Fruit fly (Drosophila melanogaster) whole organism, prepupa: ENCODE results near the gene tst.

ENCODE experiments used
- Blimp-1 ChIP-seq: fragments of 200-800 bp; sonication (Bioruptor generic); optimal IDR thresholded peaks from 3 replicates; lab custom pipeline; 2017; ENCODE audit warnings: missing biosample characterization, missing genetic modification characterization, mild to moderate bottlenecking, moderate library complexity, missing genetic modification reagents
- CG10631 ChIP-seq: fragments of 200-800 bp; sonication (Bioruptor generic); optimal IDR thresholded peaks from 2 replicates; lab custom pipeline; 2016; ENCODE audit warnings: missing biosample characterization, missing genetic modification characterization
- CG10669 ChIP-seq: fragments of 200-800 bp; sonication (Bioruptor generic); optimal IDR thresholded peaks from 3 replicates; lab custom pipeline; 2018; ENCODE audit warnings: missing biosample characterization, mild to moderate bottlenecking, missing genetic modification characterization, moderate library complexity
- CG11762 ChIP-seq: fragments of 200-800 bp; sonication (Bioruptor generic); optimal IDR thresholded peaks from 3 replicates; lab custom pipeline; 2016; ENCODE audit warnings: missing biosample characterization, missing genetic modification characterization; ENCODE audit not compliant: insufficient read depth
- CG15336 ChIP-seq: fragments of 200-800 bp; sonication (Bioruptor generic); IDR thresholded peaks from 2 replicates; pipeline ENCODE4 v1.3.6; 2022; ENCODE audit warnings: missing biosample characterization, missing genetic modification characterization
- CG16779 ChIP-seq: fragments of 200-800 bp; sonication (Bioruptor generic); optimal IDR thresholded peaks from 3 replicates; lab custom pipeline; 2017; ENCODE audit warnings: missing biosample characterization, mild to moderate bottlenecking, missing genetic modification characterization
- CG3032 ChIP-seq: fragments of 200-800 bp; optimal IDR thresholded peaks from 2 replicates; lab custom pipeline; 2019; ENCODE audit warnings: missing biosample characterization, mild to moderate bottlenecking, missing genetic modification characterization, moderate library complexity
- CG31627 ChIP-seq: fragments of 200-800 bp; sonication (Bioruptor generic); optimal IDR thresholded peaks from 3 replicates; lab custom pipeline; 2016; ENCODE audit warnings: missing biosample characterization, missing genetic modification characterization
- CG32006 ChIP-seq: fragments of 200-800 bp; sonication (Bioruptor generic); optimal IDR thresholded peaks from 3 replicates; lab custom pipeline; 2017; ENCODE audit warnings: missing biosample characterization, mild to moderate bottlenecking, missing genetic modification characterization
- CG34406 ChIP-seq: fragments of 200-800 bp; sonication (Bioruptor generic); optimal IDR thresholded peaks from 3 replicates; lab custom pipeline; 2016; ENCODE audit warnings: missing biosample characterization, missing genetic modification characterization
- CG3919 ChIP-seq: fragments of 200-800 bp; sonication (Bioruptor generic); optimal IDR thresholded peaks from 3 replicates; lab custom pipeline; 2016; ENCODE audit warnings: missing biosample characterization, missing genetic modification characterization
- CG4318 ChIP-seq: fragments of 200-800 bp; sonication (Bioruptor generic); optimal IDR thresholded peaks from 3 replicates; lab custom pipeline; 2017; ENCODE audit warnings: missing biosample characterization, mild to moderate bottlenecking, missing genetic modification characterization
- CG6276 ChIP-seq: fragments of 200-800 bp; sonication (Bioruptor generic); optimal IDR thresholded peaks from 2 replicates; lab custom pipeline; 2017; ENCODE audit warnings: missing biosample characterization, mild to moderate bottlenecking, missing genetic modification characterization
- CG6854 ChIP-seq: fragments of 200-800 bp; sonication (Bioruptor generic); optimal IDR thresholded peaks from 2 replicates; lab custom pipeline; 2017; ENCODE audit warnings: missing biosample characterization, mild to moderate bottlenecking, missing genetic modification characterization
- CG7368 ChIP-seq: fragments of 200-800 bp; sonication (Bioruptor generic); optimal IDR thresholded peaks from 3 replicates; lab custom pipeline; 2016; ENCODE audit warnings: missing biosample characterization, missing genetic modification characterization
- CG8119 ChIP-seq: fragments of 200-800 bp; sonication (Bioruptor generic); IDR thresholded peaks from 3 replicates; pipeline ENCODE4 v1.3.6; 2022; ENCODE audit warnings: missing biosample characterization, missing genetic modification characterization
- CG8319 ChIP-seq: fragments of 200-800 bp; sonication (Bioruptor generic); optimal IDR thresholded peaks from 3 replicates; lab custom pipeline; 2016; ENCODE audit warnings: missing biosample characterization, missing genetic modification characterization
- CG9139 ChIP-seq: fragments of 200-800 bp; sonication (Bioruptor generic); optimal IDR thresholded peaks from 3 replicates; lab custom pipeline; 2017; ENCODE audit warnings: missing biosample characterization, mild to moderate bottlenecking, missing genetic modification characterization
- Eip75B ChIP-seq: fragments of 200-800 bp; sonication (Bioruptor generic); optimal IDR thresholded peaks from 3 replicates; lab custom pipeline; 2016; ENCODE audit warnings: missing biosample characterization, missing genetic modification characterization
- Eip78C ChIP-seq: fragments of 200-800 bp; sonication (Bioruptor generic); peaks from one replicate; lab custom pipeline; 2016; ENCODE audit warnings: missing biosample characterization, missing genetic modification characterization
- Eip93F ChIP-seq: fragments of 200-800 bp; sonication (Bioruptor generic); optimal IDR thresholded peaks from 2 replicates; lab custom pipeline; 2016; ENCODE audit warnings: missing biosample characterization, mild to moderate bottlenecking, missing genetic modification characterization
- Ets21C ChIP-seq: fragments of 200-800 bp; sonication (Bioruptor generic); optimal IDR thresholded peaks from 3 replicates; lab custom pipeline; 2016; ENCODE audit warnings: missing biosample characterization, missing genetic modification characterization
- Hr38 ChIP-seq: sonication (Bioruptor generic); optimal IDR thresholded peaks from 2 replicates; lab custom pipeline; 2016; ENCODE audit warnings: missing biosample characterization, missing genetic modification characterization
- Hr39 ChIP-seq: fragments of 200-800 bp; sonication (Bioruptor generic); optimal IDR thresholded peaks from 2 replicates; lab custom pipeline; 2016; ENCODE audit warnings: missing biosample characterization, missing genetic modification characterization
- OdsH ChIP-seq: fragments of 200-800 bp; sonication (Bioruptor generic); optimal IDR thresholded peaks from 3 replicates; lab custom pipeline; 2016; ENCODE audit warnings: missing biosample characterization, missing genetic modification characterization
- Smox ChIP-seq: fragments of 200-800 bp; sonication (Bioruptor generic); optimal IDR thresholded peaks from 3 replicates; lab custom pipeline; 2016; ENCODE audit warnings: missing biosample characterization, missing genetic modification characterization
- Sox102F ChIP-seq: fragments of 200-800 bp; sonication (Bioruptor generic); optimal IDR thresholded peaks from 2 replicates; lab custom pipeline; 2016; ENCODE audit warnings: missing biosample characterization, mild to moderate bottlenecking, missing genetic modification characterization
- Sox14 ChIP-seq: fragments of 200-800 bp; sonication (Bioruptor generic); optimal IDR thresholded peaks from 3 replicates; lab custom pipeline; 2016; ENCODE audit warnings: missing biosample characterization, missing genetic modification characterization
- Sox15 ChIP-seq: fragments of 200-800 bp; sonication (Bioruptor generic); optimal IDR thresholded peaks from 3 replicates; lab custom pipeline; 2016; ENCODE audit warnings: missing biosample characterization, missing genetic modification characterization
- achi ChIP-seq: fragments of 200-800 bp; sonication (Bioruptor generic); optimal IDR thresholded peaks from 3 replicates; lab custom pipeline; 2016; ENCODE audit warnings: missing biosample characterization, missing genetic modification characterization
- acj6 ChIP-seq: fragments of 200-800 bp; sonication (Bioruptor generic); optimal IDR thresholded peaks from 3 replicates; lab custom pipeline; 2016; ENCODE audit warnings: missing biosample characterization, missing genetic modification characterization
- dsx ChIP-seq: fragments of 200-800 bp; optimal IDR thresholded peaks from 3 replicates; lab custom pipeline; 2019; ENCODE audit warnings: missing biosample characterization, mild to moderate bottlenecking, missing genetic modification characterization, moderate library complexity; ENCODE audit not compliant: poor library complexity, severe bottlenecking
- eg ChIP-seq: fragments of 200-800 bp; sonication (Bioruptor generic); IDR thresholded peaks from 3 replicates; pipeline ENCODE4 v1.3.6; 2022; ENCODE audit warnings: missing biosample characterization, missing genetic modification characterization
- esn ChIP-seq: fragments of 200-800 bp; sonication (Bioruptor generic); optimal IDR thresholded peaks from 2 replicates; lab custom pipeline; 2016; ENCODE audit warnings: missing biosample characterization, mild to moderate bottlenecking, missing genetic modification characterization, moderate library complexity
- fd59A ChIP-seq: fragments of 200-800 bp; sonication (Bioruptor generic); optimal IDR thresholded peaks from 2 replicates; lab custom pipeline; 2017; ENCODE audit warnings: missing biosample characterization, mild to moderate bottlenecking, missing genetic modification characterization, missing genetic modification reagents
- fd85E ChIP-seq: fragments of 200-800 bp; sonication (Bioruptor generic); optimal IDR thresholded peaks from 3 replicates; lab custom pipeline; 2016; ENCODE audit warnings: missing biosample characterization, missing genetic modification characterization
- fkh ChIP-seq: fragments of 200-800 bp; sonication (Bioruptor generic); optimal IDR thresholded peaks from 3 replicates; lab custom pipeline; 2017; ENCODE audit warnings: missing biosample characterization, mild to moderate bottlenecking, missing genetic modification characterization, moderate library complexity
- pdm3 ChIP-seq: fragments of 200-800 bp; sonication (Bioruptor generic); optimal IDR thresholded peaks from 3 replicates; lab custom pipeline; 2016; ENCODE audit warnings: missing biosample characterization, missing genetic modification characterization
- spab ChIP-seq: fragments of 200-800 bp; sonication (Bioruptor generic); optimal IDR thresholded peaks from 2 replicates; lab custom pipeline; 2017; ENCODE audit warnings: missing biosample characterization, mild to moderate bottlenecking, missing genetic modification characterization, missing genetic modification reagents
- svp ChIP-seq: fragments of 200-800 bp; sonication (Bioruptor generic); peaks from one replicate; lab custom pipeline; 2016; ENCODE audit warnings: missing biosample characterization, missing genetic modification characterization
- topi ChIP-seq: fragments of 200-800 bp; sonication (Bioruptor generic); optimal IDR thresholded peaks from 3 replicates; lab custom pipeline; 2016; ENCODE audit warnings: missing biosample characterization, missing genetic modification characterization
- vri ChIP-seq: fragments of 200-800 bp; sonication (Bioruptor generic); optimal IDR thresholded peaks from 3 replicates; lab custom pipeline; 2016; ENCODE audit warnings: missing biosample characterization, mild to moderate bottlenecking, missing genetic modification characterization

Gene tst

dm6 chr3R:23732990-23733512 lies 39.6 kb downstream of the tst start, which contains the start of the genes Hmgcr and Rpn9:
Hmgcr (plus strand) TSS chr3R:23733324.
Rpn9 (minus strand) TSS chr3R:23733462.
- TF ChIP-seq fd59A (GFP tag; lab: Kevin White, UChicago) = no peak
- peak; percentile 23 for TF ChIP-seq esn (GFP tag; lab: Kevin White, UChicago)
- no peak for TF ChIP-seq OdsH
- TF ChIP-seq Sox14 (GFP tag; lab: Kevin White, UChicago) = peak; percentile 39
- peak; percentile 39 for TF ChIP-seq CG3919 (GFP tag; lab: Kevin White, UChicago)
- TF ChIP-seq eg (GFP tag; lab: Robert Waterston, UW) = peak; percentile 10; the same call in 1 of the 3 replicates
- peak; percentile 2 for TF ChIP-seq Eip75B (GFP tag; lab: Kevin White, UChicago)
- TF ChIP-seq dsx (GFP tag; lab: Kevin White, UChicago) = peak; percentile 11
- no peak for TF ChIP-seq CG10631 (GFP tag; lab: Kevin White, UChicago)
- peak; percentile 100 for TF ChIP-seq achi
- peak; percentile 52 for TF ChIP-seq Eip93F (GFP tag; lab: Kevin White, UChicago)
- no peak for TF ChIP-seq CG8119
- TF ChIP-seq CG6854 = peak; percentile 22
- peak; percentile 69 for TF ChIP-seq Eip78C (GFP tag; lab: Kevin White, UChicago)
- peak; percentile 1 for TF ChIP-seq fkh (GFP tag; lab: Kevin White, UChicago)
- no peak for TF ChIP-seq CG9139 (GFP tag; lab: Kevin White, UChicago)
- peak; percentile 48 for TF ChIP-seq vri (GFP tag; lab: Kevin White, UChicago)
- TF ChIP-seq topi (GFP tag; lab: Kevin White, UChicago) = no peak

dm6 chr3R:23732533-23732932 lies 40.1 kb downstream of the tst start:
- TF ChIP-seq CG6854 = no peak
- no peak for TF ChIP-seq CG3919 (GFP tag; lab: Kevin White, UChicago)
- TF ChIP-seq spab = no peak
- no peak for TF ChIP-seq Smox (GFP tag; lab: Kevin White, UChicago)
- TF ChIP-seq CG7368 (GFP tag; lab: Kevin White, UChicago) = no peak
- no peak for TF ChIP-seq CG11762 (GFP tag; lab: Kevin White, UChicago)
- no peak for TF ChIP-seq pdm3 (GFP tag; lab: Kevin White, UChicago)
- no peak for TF ChIP-seq Eip93F (GFP tag; lab: Kevin White, UChicago)
- no peak for TF ChIP-seq CG4318 (GFP tag; lab: Kevin White, UChicago)
- TF ChIP-seq CG6276 = no peak
- TF ChIP-seq CG10669 (GFP tag; lab: Kevin White, UChicago) = no peak
- no peak for TF ChIP-seq CG34406 (GFP tag; lab: Kevin White, UChicago)
- no peak for TF ChIP-seq CG31627 (GFP tag; lab: Kevin White, UChicago)
- no peak for TF ChIP-seq eg (GFP tag; lab: Robert Waterston, UW)
- TF ChIP-seq Eip78C (GFP tag; lab: Kevin White, UChicago) = no peak
- TF ChIP-seq Sox14 (GFP tag; lab: Kevin White, UChicago) = no peak
- no peak for TF ChIP-seq Hr38 (GFP tag; lab: Kevin White, UChicago)
- TF ChIP-seq CG16779 (tag; lab: Kevin White, UChicago) = no peak
- TF ChIP-seq Sox102F = no peak
- no peak for TF ChIP-seq CG3032 (tag; lab: Kevin White, UChicago)

dm6 chr3R:23730472-23730801 lies 42.2 kb downstream of the tst start:
- TF ChIP-seq svp (GFP tag; lab: Kevin White, UChicago) = peak; percentile 74
- TF ChIP-seq Sox102F = no peak

- TF ChIP-seq Blimp-1 (GFP tag; lab: Kevin White, UChicago) (peak; percentile 72), CG32006 (GFP tag; lab: Kevin White, UChicago) (peak; percentile 22), CG16779 (tag; lab: Kevin White, UChicago) (peak; percentile 41), Ets21C (GFP tag; lab: Kevin White, UChicago) (no peak), Sox15 (GFP tag; lab: Kevin White, UChicago) (no peak), CG9139 (GFP tag; lab: Kevin White, UChicago) (peak; percentile 38), CG31627 (GFP tag; lab: Kevin White, UChicago) (no peak), CG3919 (GFP tag; lab: Kevin White, UChicago) (peak; percentile 25), achi (no peak), esn (GFP tag; lab: Kevin White, UChicago) (peak; percentile 14), CG8319 (GFP tag; lab: Kevin White, UChicago) (no peak), CG15336 (GFP tag; lab: Robert Waterston, UW) (peak; percentile 42; the same call in 1 of the 2 replicates), fd85E (GFP tag; lab: Kevin White, UChicago) (no peak), acj6 (GFP tag; lab: Kevin White, UChicago) (no peak), vri (GFP tag; lab: Kevin White, UChicago) (peak; percentile 59), Hr39 (GFP tag; lab: Kevin White, UChicago) (no peak), spab (peak; percentile 15), CG11762 (GFP tag; lab: Kevin White, UChicago) (no peak), fd59A (GFP tag; lab: Kevin White, UChicago) (no peak)
Observed at dm6 chr3R:23729632-23730471, 42.8 kb downstream of the tst start.
